Fruit fly (Drosophila melanogaster) whole organism, wandering third instar larva: ENCODE results near the gene CG14069.

ENCODE experiments used
- Abd-B ChIP-seq: fragments of >200 bp; optimal IDR thresholded peaks from 2 replicates; lab custom pipeline; 2017; ENCODE audit warnings: missing biosample characterization, missing genetic modification characterization
- Dif ChIP-seq: fragments of 200-275, 200-300 bp; sonication (Bioruptor generic); optimal IDR thresholded peaks from 2 replicates; lab custom pipeline; 2018; ENCODE audit warnings: missing biosample characterization, missing genetic modification characterization; ENCODE audit not compliant: partially characterized antibody
- dmrt93B ChIP-seq: fragments of 200-800 bp; sonication (Bioruptor generic); optimal IDR thresholded peaks from 2 replicates; lab custom pipeline; 2018; ENCODE audit warnings: missing biosample characterization, mild to moderate bottlenecking, missing genetic modification characterization
- pan ChIP-seq: fragments of >200 bp; optimal IDR thresholded peaks from 2 replicates; lab custom pipeline; 2017

- TF ChIP-seq Abd-B (GFP tag; lab: Kevin White, UChicago) (no peak), Dif (GFP tag; lab: Kevin White, UChicago) (no peak), pan (lab: Kevin White, UChicago) (no peak), dmrt93B (GFP tag; lab: Kevin White, UChicago) (no peak)
These were observed 21.6 kb downstream of the CG14069 start, which contains the start of gene CG14071 for dm6 chr2L:10888827-10889226.
